Worm (Caenorhabditis elegans) whole organism, L1 larva: Measurements from ENCODE around the gene pha-1.
A peak's percentile ranks its signal among the peaks of the same experiment; 100 is the strongest.

Experiments used
- C16A3.4 ChIP-seq: fragments of 150-350 bp; optimal IDR thresholded peaks from 2 replicates; lab custom pipeline; 2014; ENCODE audit warnings: missing biosample characterization, missing genetic modification characterization
- F16B12.6 ChIP-seq: fragments of 150-350 bp; optimal IDR thresholded peaks from 2 replicates; lab custom pipeline; 2014; ENCODE audit warnings: missing biosample characterization, missing genetic modification characterization
- aha-1 ChIP-seq: fragments of 150-350 bp; optimal IDR thresholded peaks from 2 replicates; lab custom pipeline; 2014; ENCODE audit warnings: missing biosample characterization, missing genetic modification characterization
- alr-1 ChIP-seq: fragments of 200-800 bp; sonication (Bioruptor generic); optimal IDR thresholded peaks from 2 replicates; lab custom pipeline; 2018; ENCODE audit warnings: borderline replicate concordance, mild to moderate bottlenecking, missing genetic modification characterization, missing compliant biosample characterization
- ama-1 ChIP-seq: fragments of 150-350 bp; optimal IDR thresholded peaks from 2 replicates; lab custom pipeline; 2014
- blmp-1 ChIP-seq: fragments of 150-350 bp; optimal IDR thresholded peaks from 2 replicates; lab custom pipeline; 2014; ENCODE audit warnings: missing biosample characterization, missing genetic modification characterization
- ceh-82 ChIP-seq, 3 experiments: fragments of 150-350 bp in 1 of 3; sonication (generic microtip) in 2 of 3; optimal IDR thresholded peaks; 2 replicates each; lab custom pipeline; 2014 to 2017; ENCODE audit warnings: missing biosample characterization in 3 of 3, missing genetic modification characterization in 3 of 3
- ces-1 ChIP-seq: fragments of 150-350 bp; optimal IDR thresholded peaks from 2 replicates; lab custom pipeline; 2014; ENCODE audit warnings: missing biosample characterization, missing genetic modification reagents, missing genetic modification characterization
- dpl-1 ChIP-seq, 3 experiments: fragments of 150-350 bp in 2 of 3; sonication (generic microtip) in 1 of 3; optimal IDR thresholded peaks; 2 replicates each; lab custom pipeline; 2014 to 2017; ENCODE audit warnings: missing biosample characterization in 3 of 3, missing genetic modification characterization in 3 of 3, missing genetic modification reagents in 3 of 3
- efl-1 ChIP-seq, 4 experiments: fragments of 150-350 bp; optimal IDR thresholded peaks in 3 of 4; peaks in 1 of 4; 1 replicate in 1 of 4; 2 replicates in 3 of 4; lab custom pipeline; 2014; ENCODE audit warnings: missing biosample characterization in 2 of 4, missing genetic modification characterization in 2 of 4, missing genetic modification reagents in 2 of 4
- ets-5 ChIP-seq: fragments of 200-800 bp; sonication (Bioruptor generic); IDR thresholded peaks from 2 replicates; pipeline ENCODE4 v1.3.6; 2022; ENCODE audit warnings: missing genetic modification characterization, missing compliant biosample characterization
- fkh-10 ChIP-seq: sonication (generic microtip); optimal IDR thresholded peaks from 2 replicates; lab custom pipeline; 2017; ENCODE audit warnings: missing biosample characterization, missing genetic modification reagents, missing genetic modification characterization
- fkh-8 ChIP-seq: sonication (generic microtip); optimal IDR thresholded peaks from 2 replicates; lab custom pipeline; 2016; ENCODE audit warnings: mild to moderate bottlenecking, missing genetic modification characterization, missing compliant biosample characterization
- fos-1 ChIP-seq: fragments of 150-350 bp; optimal IDR thresholded peaks from 2 replicates; lab custom pipeline; 2014; ENCODE audit warnings: missing biosample characterization, missing genetic modification characterization
- hlh-4 ChIP-seq: sonication (generic microtip); optimal IDR thresholded peaks from 2 replicates; lab custom pipeline; 2016; ENCODE audit warnings: mild to moderate bottlenecking, missing genetic modification characterization, missing compliant biosample characterization
- irx-1 ChIP-seq: sonication (generic microtip); optimal IDR thresholded peaks from 2 replicates; lab custom pipeline; 2016; ENCODE audit warnings: missing genetic modification characterization, missing compliant biosample characterization
- jun-1 ChIP-seq: fragments of 150-350 bp; optimal IDR thresholded peaks from 2 replicates; lab custom pipeline; 2014; ENCODE audit warnings: missing biosample characterization, missing genetic modification reagents, missing genetic modification characterization
- lin-15B ChIP-seq: fragments of 150-350 bp; sonication (generic microtip); optimal IDR thresholded peaks from 3 replicates; lab custom pipeline; 2014; ENCODE audit warnings: missing biosample characterization, missing genetic modification characterization
- lin-35 ChIP-seq, 2 experiments: fragments of 150-350 bp; optimal IDR thresholded peaks; 2 replicates each; lab custom pipeline; 2014; ENCODE audit warnings: missing biosample characterization in 2 of 2, missing genetic modification characterization in 2 of 2, missing genetic modification reagents in 2 of 2
- lin-39 ChIP-seq: fragments of 150-350 bp; optimal IDR thresholded peaks from 2 replicates; lab custom pipeline; 2014; ENCODE audit warnings: missing biosample characterization, missing genetic modification reagents, missing genetic modification characterization
- lir-3 ChIP-seq: sonication (generic microtip); optimal IDR thresholded peaks from 2 replicates; lab custom pipeline; 2016; ENCODE audit warnings: mild to moderate bottlenecking, missing genetic modification characterization, moderate library complexity, missing compliant biosample characterization; ENCODE audit not compliant: poor library complexity
- lsy-2 ChIP-seq, 2 experiments: fragments of 150-350 bp; optimal IDR thresholded peaks; 2 replicates each; lab custom pipeline; 2014; ENCODE audit warnings: missing biosample characterization in 2 of 2, missing genetic modification characterization in 2 of 2
- mab-9 ChIP-seq: fragments of 200-800 bp; sonication (Bioruptor generic); IDR thresholded peaks from 2 replicates; pipeline ENCODE4 v1.3.6; 2022; ENCODE audit warnings: missing genetic modification reagents, missing genetic modification characterization, missing compliant biosample characterization
- mdl-1 ChIP-seq, 2 experiments: fragments of 150-350 bp; optimal IDR thresholded peaks; 2 replicates each; lab custom pipeline; 2014 to 2017; ENCODE audit warnings: missing biosample characterization in 2 of 2, missing genetic modification characterization in 2 of 2, inconsistent platforms in 1 of 2
- mef-2 ChIP-seq: fragments of 150-350 bp; optimal IDR thresholded peaks from 2 replicates; lab custom pipeline; 2014; ENCODE audit warnings: missing biosample characterization, missing genetic modification characterization
- mep-1 ChIP-seq: fragments of 150-350 bp; optimal IDR thresholded peaks from 2 replicates; lab custom pipeline; 2014; ENCODE audit warnings: missing biosample characterization, missing genetic modification characterization
- nhr-11 ChIP-seq: fragments of 150-350 bp; optimal IDR thresholded peaks from 2 replicates; lab custom pipeline; 2014; ENCODE audit warnings: missing biosample characterization, missing genetic modification characterization
- nhr-19 ChIP-seq: fragments of 200-800 bp; sonication (Bioruptor generic); conservative IDR thresholded peaks from 2 replicates; pipeline ENCODE4 v1.3.6; 2022; ENCODE audit warnings: missing genetic modification characterization, missing compliant biosample characterization
- nhr-237 ChIP-seq: fragments of 150-350 bp; optimal IDR thresholded peaks from 2 replicates; lab custom pipeline; 2014; ENCODE audit warnings: missing biosample characterization, missing genetic modification characterization
- nhr-90 ChIP-seq: sonication (generic microtip); optimal IDR thresholded peaks from 2 replicates; lab custom pipeline; 2016; ENCODE audit warnings: mild to moderate bottlenecking, missing genetic modification characterization, missing compliant biosample characterization; ENCODE audit not compliant: poor library complexity
- pag-3 ChIP-seq: sonication (generic microtip); optimal IDR thresholded peaks from 2 replicates; lab custom pipeline; 2017; ENCODE audit warnings: missing genetic modification characterization, mild to moderate bottlenecking, missing compliant biosample characterization, antibody characterized with exemption, borderline replicate concordance; ENCODE audit not compliant: insufficient read depth
- rnt-1 ChIP-seq: sonication (generic microtip); optimal IDR thresholded peaks from 2 replicates; lab custom pipeline; 2016; ENCODE audit warnings: mild to moderate bottlenecking, missing genetic modification characterization, moderate library complexity, missing compliant biosample characterization
- skn-1 ChIP-seq: fragments of 150-350 bp; optimal IDR thresholded peaks from 2 replicates; lab custom pipeline; 2014; ENCODE audit warnings: missing biosample characterization, missing genetic modification characterization
- sox-4 ChIP-seq: sonication (generic microtip); optimal IDR thresholded peaks from 2 replicates; lab custom pipeline; 2016; ENCODE audit warnings: missing genetic modification characterization, missing compliant biosample characterization
- unc-30 ChIP-seq: sonication (generic microtip); optimal IDR thresholded peaks from 2 replicates; lab custom pipeline; 2017; ENCODE audit warnings: missing biosample characterization, missing genetic modification characterization
- unc-62 ChIP-seq: fragments of 150-350 bp; optimal IDR thresholded peaks from 2 replicates; lab custom pipeline; 2014; ENCODE audit warnings: missing biosample characterization, missing genetic modification reagents, missing genetic modification characterization
- unc-86 ChIP-seq: sonication (generic microtip); optimal IDR thresholded peaks from 2 replicates; lab custom pipeline; 2016; ENCODE audit warnings: missing genetic modification characterization, missing compliant biosample characterization
- unc-98 ChIP-seq: fragments of 200-800 bp; sonication (Bioruptor generic); IDR thresholded peaks from 2 replicates; pipeline ENCODE4 v1.3.6; 2022; ENCODE audit warnings: missing genetic modification characterization, missing compliant biosample characterization
- vab-15 ChIP-seq: sonication (generic microtip); optimal IDR thresholded peaks from 2 replicates; lab custom pipeline; 2017; ENCODE audit warnings: missing genotype, mild to moderate bottlenecking, missing genetic modification characterization, missing compliant biosample characterization
- xbp-1 ChIP-seq: sonication (generic microtip); optimal IDR thresholded peaks from 2 replicates; lab custom pipeline; 2016; ENCODE audit warnings: missing genetic modification characterization, missing compliant biosample characterization
- zip-4 ChIP-seq: fragments of 200-800 bp; sonication (Bioruptor generic); optimal IDR thresholded peaks from 2 replicates; lab custom pipeline; 2018; ENCODE audit warnings: mild to moderate bottlenecking, missing genetic modification characterization, moderate library complexity, missing compliant biosample characterization
- ztf-11 ChIP-seq, 2 experiments: sonication (generic microtip); optimal IDR thresholded peaks; 2 replicates each; lab custom pipeline; 2016 to 2017; ENCODE audit warnings: missing genetic modification characterization in 2 of 2, missing biosample characterization in 1 of 2, missing compliant biosample characterization in 1 of 2

Gene pha-1

DNA sequence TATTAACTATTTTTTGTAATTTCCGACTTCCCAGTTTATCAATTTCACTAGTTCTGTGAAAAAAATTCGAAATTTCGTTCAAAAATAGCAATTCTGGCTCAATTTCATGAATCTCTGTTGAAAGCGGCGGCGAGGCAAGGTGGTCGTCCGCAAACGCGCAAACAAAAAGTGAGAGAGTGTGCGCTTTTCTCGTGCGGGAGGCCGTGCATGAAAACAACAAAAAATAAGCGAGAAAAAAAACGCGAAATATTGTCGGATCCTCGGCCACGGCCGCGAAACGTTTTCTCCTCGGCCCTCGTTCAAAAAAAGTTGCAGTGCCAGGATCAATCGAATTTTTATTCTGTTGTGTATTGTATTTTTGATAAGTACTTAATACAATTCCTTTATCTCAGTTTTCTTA, 18.9 kb upstream of the pha-1 start (continued):
- TF ChIP-seq mdl-1 (tag; optimal IDR thresholded peaks at IDR 0.05; lab: Kevin White, UChicago) (no peak), fkh-10 (GFP tag; lab: Kevin White, UChicago) (no peak), mab-9 (GFP tag; lab: Robert Waterston, UW) (peak; percentile 64)

DNA sequence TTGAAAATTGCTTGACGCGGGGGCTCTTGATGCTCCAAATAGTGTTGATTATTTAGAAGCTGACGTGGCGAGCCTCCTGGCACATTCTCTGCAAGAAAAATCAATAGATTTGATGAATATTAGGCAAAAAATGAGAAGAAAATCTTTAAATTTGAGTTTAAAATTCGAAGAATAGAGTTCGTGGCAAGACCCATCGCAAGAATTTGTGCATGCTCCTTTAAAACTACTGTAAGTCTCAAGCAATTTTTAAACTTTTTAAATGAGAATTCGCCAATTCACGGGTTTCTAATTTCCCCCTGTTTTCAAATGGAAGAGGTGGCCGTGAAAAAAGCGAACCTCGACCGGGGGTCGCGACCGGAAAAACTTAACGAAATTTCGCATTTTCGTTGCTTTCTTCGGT, 17.7 kb upstream of the pha-1 start:
- no peak for TF ChIP-seq nhr-90 (tag; lab: Kevin White, UChicago)
- no peak for TF ChIP-seq mdl-1 (tag; optimal IDR thresholded peaks at IDR 0.05; lab: Kevin White, UChicago)
- no peak for TF ChIP-seq ets-5

DNA sequence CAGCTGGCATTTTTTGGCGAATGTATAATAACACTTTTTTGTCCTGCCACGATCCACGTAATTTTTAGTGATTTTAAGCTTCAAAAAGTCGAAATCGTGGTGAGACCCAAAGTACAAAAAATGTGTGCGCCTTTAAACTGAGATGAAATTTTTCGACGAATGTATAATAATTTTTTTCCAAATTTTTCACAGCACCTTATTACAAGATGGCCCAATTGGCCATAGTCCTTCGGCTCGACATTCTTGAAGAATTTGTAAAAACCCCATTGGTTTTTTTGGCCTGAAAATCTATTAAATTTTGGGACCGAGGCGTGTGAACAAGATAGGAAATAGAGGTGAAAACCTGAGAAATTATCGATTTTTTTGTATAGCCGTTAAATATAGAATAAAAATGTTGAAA, 15.6 kb upstream of the pha-1 start:
- TF ChIP-seq alr-1, result peak; percentile 82
- no peak for TF ChIP-seq unc-62 (GFP tag; lab: Kevin White, UChicago)
- TF ChIP-seq aha-1 (tag; lab: Kevin White, UChicago), result no peak
- TF ChIP-seq irx-1 (tag; lab: Kevin White, UChicago), result no peak
- TF ChIP-seq, all 84 proteins: peak for 1

DNA sequence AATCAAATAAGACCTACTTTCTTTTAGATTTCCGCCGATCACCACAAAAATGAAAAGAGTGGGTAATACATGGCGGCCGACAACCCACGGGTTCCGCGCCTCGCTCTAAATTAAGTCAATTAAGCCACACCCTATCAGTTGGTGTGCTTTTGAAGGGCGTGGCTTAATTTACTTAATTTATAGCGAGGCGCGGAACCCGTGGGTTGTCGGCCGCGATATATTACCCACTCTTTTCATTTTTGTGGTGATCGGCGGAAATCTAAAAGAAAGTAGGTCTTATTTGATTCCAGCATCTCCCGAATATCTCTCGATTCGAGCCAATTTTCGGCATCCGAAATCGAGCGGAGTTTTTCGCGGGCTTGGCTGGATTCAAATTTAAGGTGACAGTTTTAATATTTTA, 13.5 kb upstream of the pha-1 start:
- peak; percentile 29 for TF ChIP-seq nhr-90 (tag; lab: Kevin White, UChicago)
- TF ChIP-seq nhr-19 (GFP tag; lab: Robert Waterston, UW), result peak; percentile 38

DNA sequence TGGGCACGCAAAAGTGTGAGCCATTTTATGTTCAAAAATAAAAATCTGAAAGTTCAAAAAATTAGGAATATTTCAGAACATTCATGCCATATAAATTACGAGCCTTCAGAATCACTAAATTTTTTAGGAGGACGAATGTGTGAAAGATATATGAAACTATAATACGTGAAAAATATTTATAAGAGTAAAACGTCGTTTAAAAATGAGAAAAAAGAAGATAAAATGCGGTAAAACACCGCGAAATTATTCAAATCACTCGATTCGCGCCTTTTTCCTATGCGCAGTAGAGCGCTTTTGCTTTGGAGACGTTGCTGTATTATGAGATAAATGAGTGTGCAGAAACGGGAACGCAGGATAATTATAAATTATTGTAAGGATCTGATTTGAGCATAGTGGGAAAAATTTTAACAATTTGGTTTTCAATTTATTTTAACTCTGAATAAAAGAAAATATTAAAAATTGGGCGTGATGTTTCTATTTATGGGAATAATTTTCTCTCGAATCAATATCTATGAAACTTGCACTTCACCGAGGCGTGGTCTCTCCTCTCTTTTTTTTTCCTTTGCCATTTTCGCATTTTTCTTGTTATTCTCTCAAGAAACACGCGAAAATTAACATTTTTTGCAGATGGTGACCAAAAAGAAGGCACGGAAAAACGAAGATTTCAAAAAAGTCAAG, 12.3 kb upstream of the pha-1 start, which contains the start of the genes sup-35 and Y48A6C.4:
TSS of gene sup-35 (minus strand) at position 51 of the 678 bp plus-strand sequence.
TSS of gene Y48A6C.4 (plus strand) at position 628 of the 678 bp plus-strand sequence.
- peak; percentile 95 for TF ChIP-seq fkh-8 (tag; lab: Kevin White, UChicago)
- no peak for TF ChIP-seq ama-1 (lab: Kevin White, UChicago)
- no peak for TF ChIP-seq ces-1 (GFP tag; lab: Kevin White, UChicago)
- no peak for TF ChIP-seq mef-2 (tag; lab: Kevin White, UChicago)
- TF ChIP-seq dpl-1 (GFP tag; optimal IDR thresholded peaks at IDR 0.05; lab: Kevin White, UChicago), result peak; percentile 93 to 95 (median 94)
- peak; percentile 68 for TF ChIP-seq blmp-1 (tag; lab: Kevin White, UChicago)
- peak; percentile 71 to 85 (median 84) for TF ChIP-seq ceh-82 (tag; optimal IDR thresholded peaks at IDR 0.05; lab: Kevin White, UChicago)
- peak; percentile 70 for TF ChIP-seq skn-1 (tag; lab: Kevin White, UChicago)
- peak; percentile 91 for TF ChIP-seq xbp-1 (tag; lab: Kevin White, UChicago)
- no peak for TF ChIP-seq pag-3
- peak; percentile 93 for TF ChIP-seq lir-3 (tag; lab: Kevin White, UChicago)
- peak; percentile 88 for TF ChIP-seq lin-15B (tag; lab: Kevin White, UChicago)
- TF ChIP-seq hlh-4, result peak; percentile 63
- TF ChIP-seq zip-4 (GFP tag; lab: Kevin White, UChicago), result peak; percentile 33
- peak; percentile 77 for TF ChIP-seq mab-9 (GFP tag; lab: Robert Waterston, UW)
- peak; percentile 91 for TF ChIP-seq rnt-1 (tag; lab: Kevin White, UChicago)
- peak; percentile 94 to 96 for TF ChIP-seq lin-35 (GFP tag; optimal IDR thresholded peaks at IDR 0.05; lab: Kevin White, UChicago)
- peak; percentile 78 for TF ChIP-seq jun-1 (tag; lab: Kevin White, UChicago)
- TF ChIP-seq unc-30 (tag; lab: Kevin White, UChicago), result no peak
- TF ChIP-seq C16A3.4, result peak; percentile 91
- peak in 1 of 2 experiments; percentile 95 for TF ChIP-seq ztf-11 (tag; optimal IDR thresholded peaks at IDR 0.05; lab: Kevin White, UChicago)
- peak; percentile 47 for TF ChIP-seq fos-1
- TF ChIP-seq aha-1 (tag; lab: Kevin White, UChicago), result no peak
- TF ChIP-seq mep-1, result peak; percentile 93
- peak; percentile 57 for TF ChIP-seq F16B12.6
- peak; percentile 91 for TF ChIP-seq vab-15 (tag; lab: Kevin White, UChicago)
- TF ChIP-seq lin-39 (tag; lab: Kevin White, UChicago), result peak; percentile 13
- peak; percentile 95 for TF ChIP-seq nhr-90 (tag; lab: Kevin White, UChicago)
- TF ChIP-seq sox-4 (tag; lab: Kevin White, UChicago), result peak; percentile 92
- peak in 1 of 2 experiments; percentile 66 for TF ChIP-seq mdl-1 (tag; optimal IDR thresholded peaks at IDR 0.05; lab: Kevin White, UChicago)
- TF ChIP-seq unc-86, result peak; percentile 89
- TF ChIP-seq nhr-237 (tag; lab: Kevin White, UChicago), result peak; percentile 66
- TF ChIP-seq efl-1 (optimal IDR thresholded peaks at IDR 0.05; lab: Kevin White, UChicago), result peak; percentile 93 to 96
- TF ChIP-seq efl-1 (GFP tag; optimal IDR thresholded peaks at IDR 0.05 in 1 of 2; lab: Kevin White, UChicago), result peak; percentile 93 to 99
- peak; percentile 85 to 90 for TF ChIP-seq lsy-2 (tag; optimal IDR thresholded peaks at IDR 0.05; lab: Kevin White, UChicago)
- TF ChIP-seq unc-98, result peak; percentile 92
- TF ChIP-seq nhr-11 (tag; lab: Kevin White, UChicago), result no peak
